Worm (Caenorhabditis elegans): ENCODE measurements around the gene C06A1.3.

- no peak for TF ChIP-seq lir-3 (tag; optimal IDR thresholded peaks at IDR 0.05)
- no peak for TF ChIP-seq unc-39 (tag; optimal IDR thresholded peaks at IDR 0.05)
- no peak for TF ChIP-seq ama-1 (optimal IDR thresholded peaks at IDR 0.05)
- TF ChIP-seq ceh-32 (tag; optimal IDR thresholded peaks at IDR 0.05; ENCODE audit: poor library complexity): no peak
- TF ChIP-seq attf-4 (tag; optimal IDR thresholded peaks at IDR 0.05): no peak
- no peak for TF ChIP-seq hlh-30 (tag; optimal IDR thresholded peaks at IDR 0.05; ENCODE audit: insufficient read depth)
- TF ChIP-seq nhr-237 (tag; optimal IDR thresholded peaks at IDR 0.05): no peak
- TF ChIP-seq fkh-10 (GFP tag; optimal IDR thresholded peaks at IDR 0.05): no peak
- no peak for TF ChIP-seq snpc-4 (tag; optimal IDR thresholded peaks at IDR 0.05)
- no peak for TF ChIP-seq pha-4 (GFP tag; IDR thresholded peaks at IDR 0.05)
- TF ChIP-seq pha-4 (tag; optimal IDR thresholded peaks at IDR 0.05): no peak
- no peak for TF ChIP-seq daf-19 (GFP tag; conservative IDR thresholded peaks at IDR 0.05)
- no peak for TF ChIP-seq set-16 (GFP tag; IDR thresholded peaks at IDR 0.05)
These were observed 49.0 kb upstream of the C06A1.3 start for ce11 chrII:10523031-10523430.

Data from whole organism, L4 larva.